Fruit fly (Drosophila melanogaster) whole organism, prepupa: ENCODE measurements around the gene erm.

Experiments
- Blimp-1 ChIP-seq: fragments of 200-800 bp; sonication (Bioruptor generic); optimal IDR thresholded peaks from 3 replicates; lab custom pipeline; 2017; ENCODE audit warnings: missing biosample characterization, missing genetic modification characterization, mild to moderate bottlenecking, moderate library complexity, missing genetic modification reagents
- CG11762 ChIP-seq: fragments of 200-800 bp; sonication (Bioruptor generic); optimal IDR thresholded peaks from 3 replicates; lab custom pipeline; 2016; ENCODE audit warnings: missing biosample characterization, missing genetic modification characterization; ENCODE audit not compliant: insufficient read depth
- CG11902 ChIP-seq: fragments of 200-800 bp; sonication (Bioruptor generic); optimal IDR thresholded peaks from 3 replicates; lab custom pipeline; 2016; ENCODE audit warnings: missing biosample characterization, missing genetic modification characterization
- CG15336 ChIP-seq: fragments of 200-800 bp; sonication (Bioruptor generic); IDR thresholded peaks from 2 replicates; pipeline ENCODE4 v1.3.6; 2022; ENCODE audit warnings: missing biosample characterization, missing genetic modification characterization
- CG1621 ChIP-seq: fragments of 200-800 bp; sonication (Bioruptor generic); optimal IDR thresholded peaks from 3 replicates; lab custom pipeline; 2018; ENCODE audit warnings: missing biosample characterization, mild to moderate bottlenecking, missing genetic modification characterization
- CG16779 ChIP-seq: fragments of 200-800 bp; sonication (Bioruptor generic); optimal IDR thresholded peaks from 3 replicates; lab custom pipeline; 2017; ENCODE audit warnings: missing biosample characterization, mild to moderate bottlenecking, missing genetic modification characterization
- CG3032 ChIP-seq: fragments of 200-800 bp; optimal IDR thresholded peaks from 2 replicates; lab custom pipeline; 2019; ENCODE audit warnings: missing biosample characterization, mild to moderate bottlenecking, missing genetic modification characterization, moderate library complexity
- CG31627 ChIP-seq: fragments of 200-800 bp; sonication (Bioruptor generic); optimal IDR thresholded peaks from 3 replicates; lab custom pipeline; 2016; ENCODE audit warnings: missing biosample characterization, missing genetic modification characterization
- CG32006 ChIP-seq: fragments of 200-800 bp; sonication (Bioruptor generic); optimal IDR thresholded peaks from 3 replicates; lab custom pipeline; 2017; ENCODE audit warnings: missing biosample characterization, mild to moderate bottlenecking, missing genetic modification characterization
- CG4318 ChIP-seq: fragments of 200-800 bp; sonication (Bioruptor generic); optimal IDR thresholded peaks from 3 replicates; lab custom pipeline; 2017; ENCODE audit warnings: missing biosample characterization, mild to moderate bottlenecking, missing genetic modification characterization
- CG6163 ChIP-seq: fragments of 200-800 bp; sonication (Bioruptor generic); IDR thresholded peaks from 3 replicates; pipeline ENCODE4 v1.3.6; 2022; ENCODE audit warnings: missing biosample characterization, missing genetic modification characterization
- CG6276 ChIP-seq: fragments of 200-800 bp; sonication (Bioruptor generic); optimal IDR thresholded peaks from 2 replicates; lab custom pipeline; 2017; ENCODE audit warnings: missing biosample characterization, mild to moderate bottlenecking, missing genetic modification characterization
- CG6792 ChIP-seq: fragments of 200-800 bp; sonication (Bioruptor generic); optimal IDR thresholded peaks from 3 replicates; lab custom pipeline; 2016; ENCODE audit warnings: missing biosample characterization, missing genetic modification characterization
- CG6808 ChIP-seq: fragments of 200-800 bp; sonication (Bioruptor generic); optimal IDR thresholded peaks from 3 replicates; lab custom pipeline; 2017; ENCODE audit warnings: missing biosample characterization, missing genetic modification characterization, mild to moderate bottlenecking, moderate library complexity, missing genetic modification reagents
- CG6854 ChIP-seq: fragments of 200-800 bp; sonication (Bioruptor generic); optimal IDR thresholded peaks from 2 replicates; lab custom pipeline; 2017; ENCODE audit warnings: missing biosample characterization, mild to moderate bottlenecking, missing genetic modification characterization
- CG7368 ChIP-seq: fragments of 200-800 bp; sonication (Bioruptor generic); optimal IDR thresholded peaks from 3 replicates; lab custom pipeline; 2016; ENCODE audit warnings: missing biosample characterization, missing genetic modification characterization
- CG9139 ChIP-seq: fragments of 200-800 bp; sonication (Bioruptor generic); optimal IDR thresholded peaks from 3 replicates; lab custom pipeline; 2017; ENCODE audit warnings: missing biosample characterization, mild to moderate bottlenecking, missing genetic modification characterization
- Eip78C ChIP-seq: fragments of 200-800 bp; sonication (Bioruptor generic); peaks from one replicate; lab custom pipeline; 2016; ENCODE audit warnings: missing biosample characterization, missing genetic modification characterization
- Ets21C ChIP-seq: fragments of 200-800 bp; sonication (Bioruptor generic); optimal IDR thresholded peaks from 3 replicates; lab custom pipeline; 2016; ENCODE audit warnings: missing biosample characterization, missing genetic modification characterization
- Hr38 ChIP-seq: sonication (Bioruptor generic); optimal IDR thresholded peaks from 2 replicates; lab custom pipeline; 2016; ENCODE audit warnings: missing biosample characterization, missing genetic modification characterization
- OdsH ChIP-seq: fragments of 200-800 bp; sonication (Bioruptor generic); optimal IDR thresholded peaks from 3 replicates; lab custom pipeline; 2016; ENCODE audit warnings: missing biosample characterization, missing genetic modification characterization
- Sox14 ChIP-seq: fragments of 200-800 bp; sonication (Bioruptor generic); optimal IDR thresholded peaks from 3 replicates; lab custom pipeline; 2016; ENCODE audit warnings: missing biosample characterization, missing genetic modification characterization
- Sox15 ChIP-seq: fragments of 200-800 bp; sonication (Bioruptor generic); optimal IDR thresholded peaks from 3 replicates; lab custom pipeline; 2016; ENCODE audit warnings: missing biosample characterization, missing genetic modification characterization
- acj6 ChIP-seq: fragments of 200-800 bp; sonication (Bioruptor generic); optimal IDR thresholded peaks from 3 replicates; lab custom pipeline; 2016; ENCODE audit warnings: missing biosample characterization, missing genetic modification characterization
- dac ChIP-seq: fragments of 200-800 bp; sonication (Bioruptor generic); optimal IDR thresholded peaks from 2 replicates; lab custom pipeline; 2017; ENCODE audit warnings: missing biosample characterization, mild to moderate bottlenecking, missing genetic modification characterization
- dsx ChIP-seq: fragments of 200-800 bp; optimal IDR thresholded peaks from 3 replicates; lab custom pipeline; 2019; ENCODE audit warnings: missing biosample characterization, mild to moderate bottlenecking, missing genetic modification characterization, moderate library complexity; ENCODE audit not compliant: poor library complexity, severe bottlenecking
- esn ChIP-seq: fragments of 200-800 bp; sonication (Bioruptor generic); optimal IDR thresholded peaks from 2 replicates; lab custom pipeline; 2016; ENCODE audit warnings: missing biosample characterization, mild to moderate bottlenecking, missing genetic modification characterization, moderate library complexity
- fkh ChIP-seq: fragments of 200-800 bp; sonication (Bioruptor generic); optimal IDR thresholded peaks from 3 replicates; lab custom pipeline; 2017; ENCODE audit warnings: missing biosample characterization, mild to moderate bottlenecking, missing genetic modification characterization, moderate library complexity
- net ChIP-seq: fragments of 200-800 bp; sonication (Bioruptor generic); optimal IDR thresholded peaks from 3 replicates; lab custom pipeline; 2016; ENCODE audit warnings: missing biosample characterization, missing genetic modification characterization
- pdm3 ChIP-seq: fragments of 200-800 bp; sonication (Bioruptor generic); optimal IDR thresholded peaks from 3 replicates; lab custom pipeline; 2016; ENCODE audit warnings: missing biosample characterization, missing genetic modification characterization
- salr ChIP-seq, 2 experiments: fragments of 200-800 bp; sonication (Bioruptor generic); optimal IDR thresholded peaks; 3 replicates each; lab custom pipeline; 2016 to 2018; ENCODE audit warnings: missing biosample characterization in 2 of 2, missing genetic modification characterization in 2 of 2, mild to moderate bottlenecking in 1 of 2
- vri ChIP-seq: fragments of 200-800 bp; sonication (Bioruptor generic); optimal IDR thresholded peaks from 3 replicates; lab custom pipeline; 2016; ENCODE audit warnings: missing biosample characterization, mild to moderate bottlenecking, missing genetic modification characterization

Gene erm

DNA sequence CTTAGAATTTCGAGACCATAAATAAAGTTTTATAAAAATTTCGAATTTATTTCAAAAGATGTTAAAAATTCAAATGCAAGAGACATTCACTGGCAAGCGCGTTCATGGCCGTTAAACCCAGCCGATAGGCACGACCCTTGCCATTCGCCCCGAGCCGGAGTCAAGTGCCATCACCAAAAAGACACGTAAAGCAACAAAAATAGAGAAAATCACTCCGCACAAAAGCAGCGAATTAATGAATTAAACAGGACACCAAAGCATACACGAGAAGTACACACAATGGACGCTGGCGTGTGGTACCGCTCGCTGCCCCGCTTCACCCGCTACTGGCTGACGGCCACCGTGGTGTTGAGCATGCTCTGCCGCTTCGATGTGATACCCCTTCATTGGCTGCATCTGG, 3.8 kb upstream of the erm start, which contains the start of gene Der-1:
TSS of gene Der-1 (plus strand) at position 1 of the 400 bp plus-strand sequence.
- TF ChIP-seq Sox14 (GFP tag; lab: Kevin White, UChicago) (peak; percentile 22), fkh (GFP tag; lab: Kevin White, UChicago) (no peak), CG3032 (no peak), salr (GFP tag; optimal IDR thresholded peaks at IDR 0.05; lab: Kevin White, UChicago) (no peak), Ets21C (no peak), Eip78C (GFP tag; lab: Kevin White, UChicago) (peak; percentile 59), esn (GFP tag; lab: Kevin White, UChicago) (peak; percentile 35)

DNA sequence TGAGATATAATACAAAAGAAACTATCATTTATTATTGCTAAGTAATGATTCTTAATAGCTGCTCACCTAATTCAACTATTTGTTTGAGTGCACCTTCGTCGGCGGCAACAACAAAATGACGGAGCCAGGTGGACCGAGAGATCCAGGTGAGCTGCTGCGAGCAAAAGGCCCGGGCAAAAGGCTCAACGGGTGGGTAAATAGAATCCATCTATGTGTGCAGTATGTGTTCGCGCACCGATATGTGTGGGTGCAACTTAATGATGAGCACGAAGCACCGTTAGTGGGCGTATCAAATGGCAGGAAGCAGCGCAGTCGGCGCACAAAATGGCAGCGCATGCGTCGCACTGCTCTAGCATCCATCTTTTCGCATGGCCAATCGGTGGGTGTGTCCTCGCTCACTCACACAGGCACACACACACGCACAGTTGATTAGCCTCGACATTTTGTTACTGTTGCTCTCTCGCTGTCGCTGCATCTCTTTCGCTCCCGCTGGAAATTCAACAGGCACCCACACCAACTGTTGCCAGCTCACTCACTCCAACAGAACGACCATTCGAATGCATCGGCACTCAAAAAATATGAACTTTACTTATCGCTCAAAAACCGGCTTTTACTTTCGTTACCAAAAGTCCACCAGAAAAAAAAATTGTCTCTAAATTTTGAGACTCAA, 2.4 kb upstream of the erm start:
- no peak for TF ChIP-seq CG1621 (tag; lab: Kevin White, UChicago)
- TF ChIP-seq CG16779: no peak
- no peak for TF ChIP-seq CG6276 (GFP tag; lab: Kevin White, UChicago)
- TF ChIP-seq Blimp-1 (GFP tag; lab: Kevin White, UChicago): peak; percentile 48
- no peak for TF ChIP-seq Hr38 (GFP tag; lab: Kevin White, UChicago)
- no peak for TF ChIP-seq OdsH (GFP tag; lab: Kevin White, UChicago)
- peak; percentile 67 for TF ChIP-seq Eip78C (GFP tag; lab: Kevin White, UChicago)
- TF ChIP-seq CG3032: no peak
- peak; percentile 26; the same call in 1 of the 3 replicates for TF ChIP-seq CG6163 (GFP tag; lab: Robert Waterston, UW)

DNA sequence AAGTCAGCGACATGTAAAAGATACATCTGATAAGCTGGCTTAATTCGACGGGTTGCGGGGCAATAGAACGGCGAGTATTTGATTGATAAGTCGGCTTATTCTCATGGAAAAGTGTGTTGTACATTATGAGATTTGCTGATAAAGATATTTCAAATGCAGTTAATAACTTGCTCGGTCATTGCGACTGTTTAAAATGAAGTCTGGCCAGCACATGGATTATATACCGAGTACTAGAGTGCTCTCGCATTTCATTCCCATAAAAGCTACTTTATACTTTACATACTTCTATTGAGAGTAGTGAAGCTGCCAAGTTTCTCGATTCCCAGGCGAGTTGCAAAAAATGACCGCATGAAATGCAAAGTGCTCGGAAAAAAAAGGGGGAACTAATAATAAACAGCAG, 2.3 kb downstream of the erm start:
- TF ChIP-seq CG6854 (GFP tag; lab: Kevin White, UChicago): no peak
- TF ChIP-seq CG9139 (GFP tag; lab: Kevin White, UChicago): no peak
- no peak for TF ChIP-seq Sox15
- TF ChIP-seq CG7368 (GFP tag; lab: Kevin White, UChicago): no peak
- TF ChIP-seq CG4318: no peak
- no peak for TF ChIP-seq CG6808 (GFP tag; lab: Kevin White, UChicago)
- no peak for TF ChIP-seq acj6 (GFP tag; lab: Kevin White, UChicago)
- no peak for TF ChIP-seq vri (GFP tag; lab: Kevin White, UChicago)
- no peak for TF ChIP-seq CG11762 (GFP tag; lab: Kevin White, UChicago)
- no peak for TF ChIP-seq OdsH (GFP tag; lab: Kevin White, UChicago)
- TF ChIP-seq CG11902: no peak

- TF ChIP-seq CG6792 (GFP tag; lab: Kevin White, UChicago): no peak
- TF ChIP-seq Hr38 (GFP tag; lab: Kevin White, UChicago): no peak
- no peak for TF ChIP-seq OdsH (GFP tag; lab: Kevin White, UChicago)
- no peak for TF ChIP-seq Blimp-1 (GFP tag; lab: Kevin White, UChicago)
- no peak for TF ChIP-seq CG32006 (GFP tag; lab: Kevin White, UChicago)
- no peak for TF ChIP-seq dac (GFP tag; lab: Kevin White, UChicago)
- no peak for TF ChIP-seq pdm3 (GFP tag; lab: Kevin White, UChicago)
- TF ChIP-seq CG11762 (GFP tag; lab: Kevin White, UChicago): no peak
- no peak for TF ChIP-seq dsx (GFP tag; lab: Kevin White, UChicago)
- TF ChIP-seq CG11902: no peak
- TF ChIP-seq CG1621 (tag; lab: Kevin White, UChicago): no peak
- TF ChIP-seq CG15336 (GFP tag; lab: Robert Waterston, UW): no peak
- TF ChIP-seq fkh (GFP tag; lab: Kevin White, UChicago): no peak
- TF ChIP-seq CG31627 (GFP tag; lab: Kevin White, UChicago): no peak
- no peak for TF ChIP-seq CG7368 (GFP tag; lab: Kevin White, UChicago)
- no peak for TF ChIP-seq CG4318
- no peak for TF ChIP-seq vri (GFP tag; lab: Kevin White, UChicago)
- no peak for TF ChIP-seq net
Observed at dm6 chr2L:1967301-1967700, 2.9 kb downstream of the erm start.
